Fruit fly (Drosophila melanogaster) whole organism, wandering third instar larva: ENCODE results near the gene CG11882.

ENCODE experiments used
- Abd-B ChIP-seq: fragments of >200 bp; optimal IDR thresholded peaks from 2 replicates; lab custom pipeline; 2017; ENCODE audit warnings: missing biosample characterization, missing genetic modification characterization
- CG32264 ChIP-seq: fragments of 200-800 bp; sonication (Bioruptor generic); optimal IDR thresholded peaks from 2 replicates; lab custom pipeline; 2016; ENCODE audit warnings: missing biosample characterization, missing genetic modification characterization
- CG9705 ChIP-seq: fragments of 200-800 bp; sonication (Bioruptor generic); optimal IDR thresholded peaks from 2 replicates; lab custom pipeline; 2018; ENCODE audit warnings: missing biosample characterization, mild to moderate bottlenecking, missing genetic modification characterization
- CrebA ChIP-seq: fragments of 200-800 bp; sonication (Bioruptor generic); optimal IDR thresholded peaks from 2 replicates; lab custom pipeline; 2016; ENCODE audit warnings: missing biosample characterization, mild to moderate bottlenecking, missing genetic modification characterization, borderline replicate concordance
- Dfd ChIP-seq: fragments of >200 bp; optimal IDR thresholded peaks from 2 replicates; lab custom pipeline; 2017; ENCODE audit warnings: missing biosample characterization, missing genetic modification characterization
- Dif ChIP-seq: fragments of 200-275, 200-300 bp; sonication (Bioruptor generic); optimal IDR thresholded peaks from 2 replicates; lab custom pipeline; 2018; ENCODE audit warnings: missing biosample characterization, missing genetic modification characterization; ENCODE audit not compliant: partially characterized antibody
- GATAd ChIP-seq: sonication (Bioruptor generic); optimal IDR thresholded peaks from 2 replicates; lab custom pipeline; 2016; ENCODE audit warnings: missing biosample characterization, missing genetic modification characterization
- HLH106 ChIP-seq: fragments of 200-800 bp; optimal IDR thresholded peaks from 3 replicates; lab custom pipeline; 2019; ENCODE audit warnings: missing biosample characterization, mild to moderate bottlenecking, missing genetic modification characterization, moderate library complexity
- Hnf4 ChIP-seq: fragments of 200-800 bp; sonication (Bioruptor generic); optimal IDR thresholded peaks from 2 replicates; lab custom pipeline; 2016; ENCODE audit warnings: missing biosample characterization, mild to moderate bottlenecking, missing genetic modification characterization
- Hr78 ChIP-seq: fragments of >200 bp; optimal IDR thresholded peaks from 2 replicates; lab custom pipeline; 2017; ENCODE audit warnings: missing biosample characterization, missing genetic modification characterization
- Hr83 ChIP-seq: fragments of 200-300 bp; sonication (Bioruptor generic); optimal IDR thresholded peaks from 2 replicates; lab custom pipeline; 2016; ENCODE audit warnings: missing biosample characterization, mild to moderate bottlenecking, missing genetic modification characterization, moderate library complexity; ENCODE audit not compliant: poor library complexity, severe bottlenecking
- Jra ChIP-seq: sonication (Bioruptor generic); optimal IDR thresholded peaks from 2 replicates; lab custom pipeline; 2016; ENCODE audit warnings: missing biosample characterization, missing genetic modification characterization
- Mio ChIP-seq: sonication (Bioruptor generic); optimal IDR thresholded peaks from 2 replicates; lab custom pipeline; 2016; ENCODE audit warnings: missing biosample characterization, missing genetic modification characterization
- Myc ChIP-seq: fragments of >200 bp; optimal IDR thresholded peaks from 2 replicates; lab custom pipeline; 2017
- N ChIP-seq: fragments of >200 bp; optimal IDR thresholded peaks from 2 replicates; lab custom pipeline; 2018; ENCODE audit warnings: missing biosample characterization, missing external identifiers, missing genetic modification characterization
- OdsH ChIP-seq: fragments of 200-800 bp; sonication (Bioruptor generic); optimal IDR thresholded peaks from 2 replicates; lab custom pipeline; 2016; ENCODE audit warnings: missing biosample characterization, mild to moderate bottlenecking, missing genetic modification characterization
- Rel ChIP-seq, 2 experiments: fragments of 200-800 bp; sonication (Bioruptor generic) in 1 of 2; optimal IDR thresholded peaks; 2 replicates in 1 of 2; 3 replicates in 1 of 2; lab custom pipeline; 2016 to 2019; ENCODE audit warnings: mild to moderate bottlenecking in 2 of 2, missing biosample characterization in 2 of 2, missing genetic modification characterization in 2 of 2, moderate library complexity in 1 of 2
- Sp1 ChIP-seq: fragments of 200-800 bp; sonication (Bioruptor generic); optimal IDR thresholded peaks from 3 replicates; lab custom pipeline; 2019; ENCODE audit warnings: missing biosample characterization, mild to moderate bottlenecking, missing genetic modification characterization, moderate library complexity
- Vsx2 ChIP-seq: fragments of 200-300, 225-300 bp; sonication (Bioruptor generic); optimal IDR thresholded peaks from 2 replicates; lab custom pipeline; 2018; ENCODE audit warnings: missing biosample characterization, missing genetic modification characterization; ENCODE audit not compliant: partially characterized antibody
- br ChIP-seq: fragments of 200-800 bp; sonication (Bioruptor generic); optimal IDR thresholded peaks from 2 replicates; lab custom pipeline; 2016; ENCODE audit warnings: missing biosample characterization, missing genetic modification characterization
- brk ChIP-seq: fragments of 200-800 bp; sonication (Bioruptor generic); optimal IDR thresholded peaks from 2 replicates; lab custom pipeline; 2016; ENCODE audit warnings: missing biosample characterization, mild to moderate bottlenecking, missing genetic modification characterization
- dmrt93B ChIP-seq: fragments of 200-800 bp; sonication (Bioruptor generic); optimal IDR thresholded peaks from 2 replicates; lab custom pipeline; 2018; ENCODE audit warnings: missing biosample characterization, mild to moderate bottlenecking, missing genetic modification characterization
- dsf ChIP-seq: sonication (Bioruptor generic); optimal IDR thresholded peaks from 2 replicates; lab custom pipeline; 2016; ENCODE audit warnings: missing biosample characterization, missing genetic modification characterization, borderline replicate concordance
- ey ChIP-seq: fragments of 200-800 bp; sonication (Bioruptor generic); optimal IDR thresholded peaks from 2 replicates; lab custom pipeline; 2016; ENCODE audit warnings: missing biosample characterization, missing genetic modification characterization
- foxo ChIP-seq, 2 experiments: fragments of 200-800 bp; sonication (Bioruptor generic); optimal IDR thresholded peaks; 2 replicates in 1 of 2; 3 replicates in 1 of 2; lab custom pipeline; 2016 to 2017; ENCODE audit warnings: missing biosample characterization in 2 of 2, missing genetic modification characterization in 2 of 2
- fru ChIP-seq: fragments of 200-800 bp; sonication (Bioruptor generic); optimal IDR thresholded peaks from 3 replicates; lab custom pipeline; 2016; ENCODE audit warnings: missing biosample characterization, mild to moderate bottlenecking, missing genetic modification characterization
- h ChIP-seq: fragments of 200-800 bp; sonication (Bioruptor generic); optimal IDR thresholded peaks from 3 replicates; lab custom pipeline; 2016; ENCODE audit warnings: missing biosample characterization, mild to moderate bottlenecking, missing genetic modification characterization
- psq ChIP-seq: fragments of 200-800 bp; sonication (Bioruptor generic); optimal IDR thresholded peaks from 3 replicates; lab custom pipeline; 2017; ENCODE audit warnings: missing biosample characterization, mild to moderate bottlenecking, missing genetic modification characterization, moderate library complexity
- rgr ChIP-seq: fragments of 200-800 bp; sonication (Bioruptor generic); optimal IDR thresholded peaks from 3 replicates; lab custom pipeline; 2016; ENCODE audit warnings: missing biosample characterization, mild to moderate bottlenecking, missing genetic modification characterization
- sv ChIP-seq: fragments of 200-800 bp; sonication (Bioruptor generic); optimal IDR thresholded peaks from 3 replicates; lab custom pipeline; 2016; ENCODE audit warnings: missing biosample characterization, missing genetic modification characterization
- tai ChIP-seq: sonication (Bioruptor generic); optimal IDR thresholded peaks from 2 replicates; lab custom pipeline; 2016; ENCODE audit warnings: missing biosample characterization, missing genetic modification characterization
- woc ChIP-seq: sonication (Bioruptor generic); optimal IDR thresholded peaks from 2 replicates; lab custom pipeline; 2016; ENCODE audit warnings: missing biosample characterization, mild to moderate bottlenecking, missing genetic modification characterization

CG11882 gene

DNA sequence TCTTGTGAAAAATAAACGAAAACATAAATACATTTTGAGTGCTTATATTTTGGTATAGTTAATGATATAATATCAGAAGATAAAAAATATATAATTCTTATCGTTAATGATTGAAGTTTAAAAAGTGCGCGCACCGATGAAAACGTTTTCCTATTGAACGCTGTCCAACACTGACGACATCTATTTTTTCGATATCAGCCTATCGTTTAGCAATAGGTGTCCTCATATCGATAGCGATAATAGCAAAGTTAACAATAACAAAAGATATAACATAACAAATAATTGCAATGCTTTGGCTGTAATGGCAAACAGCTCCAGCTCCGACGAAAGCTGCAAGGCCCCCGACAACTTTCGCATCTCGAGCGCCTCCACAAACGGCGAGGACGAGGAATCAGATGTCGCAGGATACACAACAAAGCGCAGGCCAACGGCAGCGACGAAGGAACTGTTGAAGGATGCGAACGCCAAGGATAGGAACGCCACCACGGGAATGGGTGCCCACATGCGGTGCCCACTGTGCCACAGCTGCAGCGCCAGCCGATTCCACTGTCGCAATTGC lies 31.7 kb downstream of the CG11882 start, which contains the start of gene Atg14:
Gene Atg14 (plus strand): TSS at position 225 of the 559 bp plus-strand sequence.
- TF ChIP-seq Dif (GFP tag; lab: Kevin White, UChicago) (no peak), fru (GFP tag; lab: Kevin White, UChicago) (peak; percentile 37), br (GFP tag; lab: Kevin White, UChicago) (peak; percentile 9), foxo (GFP tag; optimal IDR thresholded peaks at IDR 0.05; lab: Kevin White, UChicago) (peak in 1 of 2 experiments; percentile 21), dsf (no peak), Hr83 (GFP tag; lab: Kevin White, UChicago) (peak; percentile 1), h (GFP tag; lab: Kevin White, UChicago) (peak; percentile 27)

- TF ChIP-seq Dfd (GFP tag; lab: Kevin White, UChicago) (no peak), Hr83 (GFP tag; lab: Kevin White, UChicago) (no peak), dmrt93B (GFP tag; lab: Kevin White, UChicago) (no peak), dsf (no peak), br (GFP tag; lab: Kevin White, UChicago) (no peak), CG32264 (GFP tag; lab: Kevin White, UChicago) (no peak), brk (GFP tag; lab: Kevin White, UChicago) (no peak), Jra (GFP tag; lab: Kevin White, UChicago) (no peak), fru (GFP tag; lab: Kevin White, UChicago) (no peak), sv (GFP tag; lab: Kevin White, UChicago) (no peak), HLH106 (no peak), rgr (no peak), psq (GFP tag; lab: Kevin White, UChicago) (no peak), N (GFP tag; lab: Kevin White, UChicago) (no peak), Vsx2 (GFP tag; lab: Kevin White, UChicago) (no peak), OdsH (GFP tag; lab: Kevin White, UChicago) (no peak), Rel (GFP tag; optimal IDR thresholded peaks at IDR 0.05; lab: Kevin White, UChicago) (no peak), Rel (tag; optimal IDR thresholded peaks at IDR 0.05; lab: Kevin White, UChicago) (no peak), GATAd (GFP tag; lab: Kevin White, UChicago) (no peak), ey (GFP tag; lab: Kevin White, UChicago) (no peak), CrebA (GFP tag; lab: Kevin White, UChicago) (no peak)
Observed at dm6 chr3R:29113392-29113791, 34.6 kb downstream of the CG11882 start.

DNA sequence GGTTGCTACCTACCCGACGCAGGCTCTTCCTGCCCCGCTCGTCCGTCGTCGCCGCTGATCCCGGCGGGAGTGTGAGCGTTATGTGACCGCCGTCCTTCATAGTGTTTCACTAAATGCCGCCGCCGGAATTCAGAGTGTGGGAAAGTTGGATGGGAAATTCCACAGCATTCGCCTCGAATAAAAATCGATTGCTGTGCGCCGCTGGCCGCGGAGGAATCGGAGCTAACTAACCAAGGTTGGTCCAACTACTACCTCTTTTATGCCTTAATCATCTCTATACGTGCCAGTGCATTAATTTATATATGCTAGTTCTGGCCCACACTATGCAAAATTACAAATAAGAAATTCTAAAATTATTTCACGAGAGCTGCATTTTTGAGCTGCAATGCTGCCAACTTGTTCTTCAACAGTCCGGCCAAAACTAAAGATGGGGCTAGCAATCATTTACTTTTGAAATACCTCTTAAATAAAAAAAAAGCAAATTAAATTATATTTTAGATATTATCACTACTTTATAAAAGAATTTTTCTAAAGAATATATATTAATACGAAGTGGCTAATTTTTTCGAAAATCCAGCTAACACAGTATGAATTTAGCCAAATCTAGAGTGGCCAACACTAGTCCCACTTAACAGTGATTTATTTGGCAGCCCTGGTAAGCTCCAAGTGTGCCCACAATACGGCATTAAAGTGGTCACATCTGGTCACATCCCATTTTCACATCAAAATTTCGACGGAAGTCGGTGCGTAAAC lies 35.4 kb downstream of the CG11882 start, which contains the start of the genes alpha-Man-Ib and Pdhb:
Gene alpha-Man-Ib (minus strand): TSS at position 425 of the 753 bp plus-strand sequence.
Gene Pdhb (plus strand): TSS at position 674 of the 753 bp plus-strand sequence.
- TF ChIP-seq Abd-B (GFP tag; lab: Kevin White, UChicago) (no peak), Mio (GFP tag; lab: Kevin White, UChicago) (no peak), foxo (GFP tag; optimal IDR thresholded peaks at IDR 0.05; lab: Kevin White, UChicago) (peak in 1 of 2 experiments; percentile 80), tai (no peak), N (GFP tag; lab: Kevin White, UChicago) (no peak), Dif (GFP tag; lab: Kevin White, UChicago) (no peak), Hnf4 (GFP tag; lab: Kevin White, UChicago) (no peak), woc (GFP tag; lab: Kevin White, UChicago) (peak; percentile 77), Rel (GFP tag; optimal IDR thresholded peaks at IDR 0.05; lab: Kevin White, UChicago) (no peak), Rel (tag; optimal IDR thresholded peaks at IDR 0.05; lab: Kevin White, UChicago) (peak; percentile 43), dsf (no peak), psq (GFP tag; lab: Kevin White, UChicago) (peak; percentile 50), dmrt93B (GFP tag; lab: Kevin White, UChicago) (no peak), sv (GFP tag; lab: Kevin White, UChicago) (peak; percentile 76), brk (GFP tag; lab: Kevin White, UChicago) (no peak), Sp1 (GFP tag; lab: Kevin White, UChicago) (peak; percentile 72), Hr78 (no peak), OdsH (GFP tag; lab: Kevin White, UChicago) (peak; percentile 53), rgr (no peak), CG9705 (GFP tag; lab: Kevin White, UChicago) (peak; percentile 69), ey (GFP tag; lab: Kevin White, UChicago) (peak; percentile 40), h (GFP tag; lab: Kevin White, UChicago) (peak; percentile 77), Myc (lab: Kevin White, UChicago) (peak; percentile 83), HLH106 (peak; percentile 80), br (GFP tag; lab: Kevin White, UChicago) (peak; percentile 12)
